Fruit fly (Drosophila melanogaster): ENCODE data around the gene Alp1.

The Alp1 gene

DNA sequence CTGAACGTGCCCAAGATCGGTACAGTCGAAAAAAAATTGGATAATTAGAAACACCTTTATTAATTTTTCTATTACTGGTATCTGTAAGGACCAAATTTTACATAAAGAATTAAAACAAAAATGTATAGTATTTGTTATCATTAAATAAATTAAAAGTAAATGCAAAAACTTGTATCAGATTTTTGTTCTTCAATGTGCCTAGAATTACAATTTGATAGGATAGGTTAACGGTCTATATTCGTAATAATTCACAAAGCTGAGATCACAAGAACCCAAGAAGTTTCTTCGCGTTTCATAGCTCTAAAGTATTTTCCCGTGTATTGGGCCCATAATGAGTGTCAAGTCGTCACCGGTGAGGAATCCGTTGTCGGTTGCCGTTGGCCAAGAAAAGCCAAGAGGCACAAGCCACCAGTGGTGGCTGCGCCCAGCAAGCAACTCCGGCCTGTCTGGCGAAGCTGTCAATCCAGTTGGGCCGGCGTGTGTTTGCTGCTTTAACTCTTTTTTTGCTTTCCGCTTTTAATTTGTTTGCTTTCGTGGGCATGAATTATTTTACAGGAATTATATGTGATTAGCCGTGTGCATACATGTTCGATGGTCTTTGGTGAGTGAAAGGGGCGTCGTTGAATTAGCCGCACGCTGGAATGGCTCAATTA is 26.6 kb downstream of the Alp1 start (continued):
- TF ChIP-seq Dek (tag; optimal IDR thresholded peaks at IDR 0.05) (peak; percentile 36), CG18011 (GFP tag; optimal IDR thresholded peaks at IDR 0.05) (peak; percentile 1), CG31224 (GFP tag; IDR thresholded peaks at IDR 0.05) (peak; percentile 23; the same call in 1 of the 2 replicates), Ets97D (GFP tag; optimal IDR thresholded peaks at IDR 0.05) (no peak), sens (GFP tag) (no peak), sug (tag; optimal IDR thresholded peaks at IDR 0.05) (no peak), Hey (tag; optimal IDR thresholded peaks at IDR 0.05) (no peak), CG18619 (GFP tag; optimal IDR thresholded peaks at IDR 0.05) (peak; percentile 61), wdn (GFP tag; IDR thresholded peaks at IDR 0.05) (no peak), CG7963 (GFP tag; IDR thresholded peaks at IDR 0.05; ENCODE audit: partially characterized antibody) (no peak), trem (tag; optimal IDR thresholded peaks at IDR 0.05) (no peak), fu2 (GFP tag; optimal IDR thresholded peaks at IDR 0.05) (no peak), sob (GFP tag; IDR thresholded peaks at IDR 0.05) (0 out of 2 replicates have a peak, but pooled peaks have one; percentile 44), BtbVII (GFP tag; optimal IDR thresholded peaks at IDR 0.05) (peak; percentile 57), Scr (GFP tag; IDR thresholded peaks at IDR 0.05; ENCODE audit: partially characterized antibody) (no peak), CG15696 (tag; optimal IDR thresholded peaks at IDR 0.05) (no peak), CG1602 (GFP tag; optimal IDR thresholded peaks at IDR 0.05) (no peak), Lhr (GFP tag; optimal IDR thresholded peaks at IDR 0.05) (no peak), Oli (tag; optimal IDR thresholded peaks at IDR 0.05) (peak; percentile 69), CG6254 (GFP tag; optimal IDR thresholded peaks at IDR 0.05) (peak; percentile 22), Gug (GFP tag; IDR thresholded peaks at IDR 0.05) (no peak; the same call in 3 of the 4 replicates), Drgx (GFP tag; IDR thresholded peaks at IDR 0.05) (peak; percentile 46; the same call in 1 of the 2 replicates), CG18476 (GFP tag; optimal IDR thresholded peaks at IDR 0.05) (peak; percentile 36), Dfd (GFP tag; optimal IDR thresholded peaks at IDR 0.05) (no peak), dm (GFP tag; optimal IDR thresholded peaks at IDR 0.05) (no peak), CG10209 (GFP tag; optimal IDR thresholded peaks at IDR 0.05) (peak; percentile 53), dimm (GFP tag; IDR thresholded peaks at IDR 0.05) (0 out of 2 replicates have a peak, but pooled peaks have one; percentile 12), CG11398 (GFP tag; optimal IDR thresholded peaks at IDR 0.05) (no peak), CG9932 (GFP tag; IDR thresholded peaks at IDR 0.05) (no peak; the same call in 1 of the 2 replicates), Pdp1 (GFP tag; optimal IDR thresholded peaks at IDR 0.05) (no peak), CG17829 (tag; optimal IDR thresholded peaks at IDR 0.05) (no peak), CG3726 (GFP tag; IDR thresholded peaks at IDR 0.05) (no peak), CG11504 (tag; optimal IDR thresholded peaks at IDR 0.05) (peak; percentile 82), peb (GFP tag; IDR thresholded peaks at IDR 0.05) (no peak), CG2875 (GFP tag; optimal IDR thresholded peaks at IDR 0.05) (no peak), Rfx (GFP tag; IDR thresholded peaks at IDR 0.05) (peak; percentile 48; the same call in 1 of the 2 replicates), Lim3 (GFP tag; IDR thresholded peaks at IDR 0.05) (no peak), CG6272 (GFP tag; IDR thresholded peaks at IDR 0.05) (no peak), CG16813 (GFP tag; IDR thresholded peaks at IDR 0.05; ENCODE audit: partially characterized antibody) (no peak), chinmo (GFP tag; IDR thresholded peaks at IDR 0.05; ENCODE audit: partially characterized antibody) (peak; percentile 74; the same call in 2 of the 4 replicates), lola (GFP tag; optimal IDR thresholded peaks at IDR 0.05) (no peak), NC2β (GFP tag; optimal IDR thresholded peaks at IDR 0.05) (no peak), CG43689 (GFP tag; IDR thresholded peaks at IDR 0.05) (no peak), CG11093 (GFP tag; IDR thresholded peaks at IDR 0.05) (no peak), Nf-YB (GFP tag; optimal IDR thresholded peaks at IDR 0.05) (no peak), twi (tag; optimal IDR thresholded peaks at IDR 0.05) (no peak), CG10147 (GFP tag; optimal IDR thresholded peaks at IDR 0.05) (peak; percentile 74), CG14965 (GFP tag; optimal IDR thresholded peaks at IDR 0.05; ENCODE audit: borderline replicate concordance) (no peak), Chrac-16 (GFP tag; optimal IDR thresholded peaks at IDR 0.05) (peak; percentile 18)

Data from whole organism, embryonic.